Fruit fly (Drosophila melanogaster) whole organism: ENCODE results near the gene UQCR-14.

ENCODE experiments used
- CG8478 ChIP-seq: fragments of >200 bp; optimal IDR thresholded peaks from 2 replicates; lab custom pipeline; 2018; ENCODE audit warnings: inconsistent platforms
- Dll ChIP-seq: fragments of >200 bp; optimal IDR thresholded peaks from 2 replicates; lab custom pipeline; 2017
- EcR ChIP-seq, 2 experiments: fragments of >200 bp; optimal IDR thresholded peaks; 2 replicates each; lab custom pipeline; 2017; ENCODE audit warnings: missing biosample characterization in 2 of 2, missing genetic modification characterization in 2 of 2, missing genetic modification reagents in 2 of 2
- pan ChIP-seq: fragments of >200 bp; optimal IDR thresholded peaks from 2 replicates; lab custom pipeline; 2017
- psq ChIP-seq: fragments of >200 bp; optimal IDR thresholded peaks from 2 replicates; lab custom pipeline; 2017
- usp ChIP-seq: fragments of >200 bp; optimal IDR thresholded peaks from 2 replicates; lab custom pipeline; 2017; ENCODE audit warnings: missing biosample characterization, missing genetic modification characterization, mixed read lengths

UQCR-14 gene

dm6 chrX:16325472-16325871 is 39.4 kb downstream of the UQCR-14 start, which contains the start of gene CalpC:
Gene CalpC, plus strand, starts transcription at chrX:16325763.
- TF ChIP-seq psq (lab: Kevin White, UChicago) (no peak), CG8478 (lab: Kevin White, UChicago) (no peak), usp (GFP tag; lab: Kevin White, UChicago) (no peak), EcR (GFP tag; optimal IDR thresholded peaks at IDR 0.05; lab: Kevin White, UChicago) (no peak), Dll (lab: Kevin White, UChicago) (no peak)

- no peak for TF ChIP-seq pan (lab: Kevin White, UChicago)
- no peak for TF ChIP-seq EcR (GFP tag; optimal IDR thresholded peaks at IDR 0.05; lab: Kevin White, UChicago)
- TF ChIP-seq CG8478 (lab: Kevin White, UChicago): no peak
- TF ChIP-seq usp (GFP tag; lab: Kevin White, UChicago): no peak
- TF ChIP-seq psq (lab: Kevin White, UChicago): no peak
- TF ChIP-seq Dll (lab: Kevin White, UChicago): no peak
Observed at dm6 chrX:16330659-16331058, 44.6 kb downstream of the UQCR-14 start, which contains the start of gene CG9919. Gene CG9919, minus strand, starts transcription at chrX:16330759.

dm6 chrX:16331562-16332233 is 45.6 kb downstream of the UQCR-14 start:
- TF ChIP-seq psq (lab: Kevin White, UChicago): no peak
- no peak for TF ChIP-seq pan (lab: Kevin White, UChicago)
- no peak for TF ChIP-seq usp (GFP tag; lab: Kevin White, UChicago)
- TF ChIP-seq EcR (GFP tag; optimal IDR thresholded peaks at IDR 0.05; lab: Kevin White, UChicago): no peak
- no peak for TF ChIP-seq CG8478 (lab: Kevin White, UChicago)
- no peak for TF ChIP-seq Dll (lab: Kevin White, UChicago)

dm6 chrX:16332615-16333288 is 46.7 kb downstream of the UQCR-14 start:
- TF ChIP-seq CG8478 (lab: Kevin White, UChicago): no peak
- no peak for TF ChIP-seq usp (GFP tag; lab: Kevin White, UChicago)
- TF ChIP-seq Dll (lab: Kevin White, UChicago): no peak
- TF ChIP-seq EcR (GFP tag; optimal IDR thresholded peaks at IDR 0.05; lab: Kevin White, UChicago): no peak
- TF ChIP-seq pan (lab: Kevin White, UChicago): no peak
- no peak for TF ChIP-seq psq (lab: Kevin White, UChicago)

- no peak for TF ChIP-seq Dll (lab: Kevin White, UChicago)
- no peak for TF ChIP-seq psq (lab: Kevin White, UChicago)
- no peak for TF ChIP-seq usp (GFP tag; lab: Kevin White, UChicago)
- no peak for TF ChIP-seq pan (lab: Kevin White, UChicago)
- TF ChIP-seq EcR (GFP tag; optimal IDR thresholded peaks at IDR 0.05; lab: Kevin White, UChicago): no peak
Observed at dm6 chrX:16333434-16334141, 47.5 kb downstream of the UQCR-14 start, which contains the start of the genes CG9921 and Dsp1. Gene CG9921, minus strand, starts transcription at chrX:16333600. Gene Dsp1, plus strand, starts transcription at chrX:16333612.

dm6 chrX:16334251-16334860 is 48.3 kb downstream of the UQCR-14 start:
- TF ChIP-seq Dll (lab: Kevin White, UChicago) (no peak), pan (lab: Kevin White, UChicago) (no peak), EcR (GFP tag; optimal IDR thresholded peaks at IDR 0.05; lab: Kevin White, UChicago) (no peak), psq (lab: Kevin White, UChicago) (no peak), usp (GFP tag; lab: Kevin White, UChicago) (no peak), CG8478 (lab: Kevin White, UChicago) (no peak)

- no peak for TF ChIP-seq CG8478 (lab: Kevin White, UChicago)
- TF ChIP-seq EcR (GFP tag; optimal IDR thresholded peaks at IDR 0.05; lab: Kevin White, UChicago): no peak
- TF ChIP-seq pan (lab: Kevin White, UChicago): no peak
- no peak for TF ChIP-seq psq (lab: Kevin White, UChicago)
- no peak for TF ChIP-seq Dll (lab: Kevin White, UChicago)
- no peak for TF ChIP-seq usp (GFP tag; lab: Kevin White, UChicago)
Observed at dm6 chrX:16335107-16335642, 49.1 kb downstream of the UQCR-14 start.
